Worm (Caenorhabditis elegans) whole organism, L1 larva: Measurements from ENCODE around the gene Y76A2B.4.

Experiments used
- C16A3.4 ChIP-seq: fragments of 150-350 bp; optimal IDR thresholded peaks from 2 replicates; lab custom pipeline; 2014; ENCODE audit warnings: missing biosample characterization, missing genetic modification characterization
- C34B4.2 ChIP-seq: sonication (generic microtip); optimal IDR thresholded peaks from 2 replicates; lab custom pipeline; 2017; ENCODE audit warnings: mild to moderate bottlenecking, missing genetic modification characterization, missing compliant biosample characterization
- ama-1 ChIP-seq: fragments of 150-350 bp; optimal IDR thresholded peaks from 2 replicates; lab custom pipeline; 2014
- blmp-1 ChIP-seq: fragments of 150-350 bp; optimal IDR thresholded peaks from 2 replicates; lab custom pipeline; 2014; ENCODE audit warnings: missing biosample characterization, missing genetic modification characterization
- ceh-8 ChIP-seq: fragments of 200-800 bp; sonication (Bioruptor generic); optimal IDR thresholded peaks from 2 replicates; lab custom pipeline; 2018; ENCODE audit warnings: mild to moderate bottlenecking, missing genetic modification characterization, moderate library complexity, missing compliant biosample characterization
- ceh-82 ChIP-seq, 3 experiments: fragments of 150-350 bp in 1 of 3; sonication (generic microtip) in 2 of 3; optimal IDR thresholded peaks; 2 replicates each; lab custom pipeline; 2014 to 2017; ENCODE audit warnings: missing biosample characterization in 3 of 3, missing genetic modification characterization in 3 of 3
- ces-1 ChIP-seq: fragments of 150-350 bp; optimal IDR thresholded peaks from 2 replicates; lab custom pipeline; 2014; ENCODE audit warnings: missing biosample characterization, missing genetic modification reagents, missing genetic modification characterization
- dpl-1 ChIP-seq, 3 experiments: fragments of 150-350 bp in 2 of 3; sonication (generic microtip) in 1 of 3; optimal IDR thresholded peaks; 2 replicates each; lab custom pipeline; 2014 to 2017; ENCODE audit warnings: missing biosample characterization in 3 of 3, missing genetic modification characterization in 3 of 3, missing genetic modification reagents in 3 of 3
- dsc-1 ChIP-seq: sonication (generic microtip); optimal IDR thresholded peaks from 2 replicates; lab custom pipeline; 2016; ENCODE audit warnings: mild to moderate bottlenecking, missing genetic modification characterization, missing compliant biosample characterization
- efl-1 ChIP-seq, 4 experiments: fragments of 150-350 bp; optimal IDR thresholded peaks in 3 of 4; peaks in 1 of 4; 1 replicate in 1 of 4; 2 replicates in 3 of 4; lab custom pipeline; 2014; ENCODE audit warnings: missing biosample characterization in 2 of 4, missing genetic modification characterization in 2 of 4, missing genetic modification reagents in 2 of 4
- egl-27 ChIP-seq, 2 experiments: fragments of 150-350 bp in 1 of 2; sonication (generic microtip); optimal IDR thresholded peaks; 3 replicates each; lab custom pipeline; 2017 to 2018; ENCODE audit warnings: missing biosample characterization in 2 of 2, missing genetic modification characterization in 2 of 2, missing genetic modification reagents in 2 of 2
- elt-2 ChIP-seq: sonication (generic microtip); optimal IDR thresholded peaks from 2 replicates; lab custom pipeline; 2016; ENCODE audit warnings: missing genetic modification characterization, mild to moderate bottlenecking, inconsistent platforms, missing compliant biosample characterization, missing genetic modification reagents
- elt-3 ChIP-seq, 6 experiments: fragments of 150-350 bp in 1 of 6; sonication (generic microtip); optimal IDR thresholded peaks; 2 replicates each; lab custom pipeline; 2017 to 2018; ENCODE audit warnings: missing biosample characterization in 6 of 6, missing genetic modification characterization in 6 of 6, inconsistent platforms in 1 of 6
- ets-5 ChIP-seq: fragments of 200-800 bp; sonication (Bioruptor generic); IDR thresholded peaks from 2 replicates; pipeline ENCODE4 v1.3.6; 2022; ENCODE audit warnings: missing genetic modification characterization, missing compliant biosample characterization
- fkh-8 ChIP-seq: sonication (generic microtip); optimal IDR thresholded peaks from 2 replicates; lab custom pipeline; 2016; ENCODE audit warnings: mild to moderate bottlenecking, missing genetic modification characterization, missing compliant biosample characterization
- fos-1 ChIP-seq: fragments of 150-350 bp; optimal IDR thresholded peaks from 2 replicates; lab custom pipeline; 2014; ENCODE audit warnings: missing biosample characterization, missing genetic modification characterization
- hpl-2 ChIP-seq: fragments of 150-350 bp; optimal IDR thresholded peaks from 2 replicates; lab custom pipeline; 2014; ENCODE audit warnings: missing biosample characterization, missing genetic modification reagents, missing genetic modification characterization
- isw-1 ChIP-seq: fragments of 200-800 bp; sonication (Bioruptor generic); IDR thresholded peaks from 2 replicates; pipeline ENCODE4 v1.3.6; 2022; ENCODE audit warnings: missing genetic modification characterization, missing compliant biosample characterization
- lin-13 ChIP-seq: fragments of 150-350 bp; optimal IDR thresholded peaks from 2 replicates; lab custom pipeline; 2014; ENCODE audit warnings: missing biosample characterization, missing genetic modification reagents, missing genetic modification characterization
- lin-14 ChIP-seq: fragments of 200-800 bp; sonication (Bioruptor generic); optimal IDR thresholded peaks from 2 replicates; lab custom pipeline; 2018; ENCODE audit warnings: mild to moderate bottlenecking, missing genetic modification characterization, moderate library complexity, missing compliant biosample characterization
- lin-35 ChIP-seq, 2 experiments: fragments of 150-350 bp; optimal IDR thresholded peaks; 2 replicates each; lab custom pipeline; 2014; ENCODE audit warnings: missing biosample characterization in 2 of 2, missing genetic modification characterization in 2 of 2, missing genetic modification reagents in 2 of 2
- lsy-2 ChIP-seq, 2 experiments: fragments of 150-350 bp; optimal IDR thresholded peaks; 2 replicates each; lab custom pipeline; 2014; ENCODE audit warnings: missing biosample characterization in 2 of 2, missing genetic modification characterization in 2 of 2
- mab-9 ChIP-seq: fragments of 200-800 bp; sonication (Bioruptor generic); IDR thresholded peaks from 2 replicates; pipeline ENCODE4 v1.3.6; 2022; ENCODE audit warnings: missing genetic modification reagents, missing genetic modification characterization, missing compliant biosample characterization
- mdl-1 ChIP-seq, 2 experiments: fragments of 150-350 bp; optimal IDR thresholded peaks; 2 replicates each; lab custom pipeline; 2014 to 2017; ENCODE audit warnings: missing biosample characterization in 2 of 2, missing genetic modification characterization in 2 of 2, inconsistent platforms in 1 of 2
- mep-1 ChIP-seq: fragments of 150-350 bp; optimal IDR thresholded peaks from 2 replicates; lab custom pipeline; 2014; ENCODE audit warnings: missing biosample characterization, missing genetic modification characterization
- nhr-12 ChIP-seq: sonication (generic microtip); optimal IDR thresholded peaks from 2 replicates; lab custom pipeline; 2017; ENCODE audit warnings: missing biosample characterization, missing genetic modification characterization
- nhr-19 ChIP-seq: fragments of 200-800 bp; sonication (Bioruptor generic); conservative IDR thresholded peaks from 2 replicates; pipeline ENCODE4 v1.3.6; 2022; ENCODE audit warnings: missing genetic modification characterization, missing compliant biosample characterization
- nhr-20 ChIP-seq: sonication (generic microtip); optimal IDR thresholded peaks from 2 replicates; lab custom pipeline; 2016; ENCODE audit warnings: mild to moderate bottlenecking, missing genetic modification characterization, missing compliant biosample characterization
- nhr-47 ChIP-seq: sonication (generic microtip); optimal IDR thresholded peaks from 2 replicates; lab custom pipeline; 2016; ENCODE audit warnings: mild to moderate bottlenecking, missing genetic modification characterization, moderate library complexity, missing compliant biosample characterization
- nhr-71 ChIP-seq: sonication (generic microtip); optimal IDR thresholded peaks from 2 replicates; lab custom pipeline; 2016; ENCODE audit warnings: mild to moderate bottlenecking, missing genetic modification characterization, moderate library complexity, missing compliant biosample characterization
- nhr-85 ChIP-seq: sonication (generic microtip); peaks from one replicate; lab custom pipeline; 2016; ENCODE audit warnings: missing genetic modification characterization, inconsistent platforms, missing compliant biosample characterization
- nhr-90 ChIP-seq: sonication (generic microtip); optimal IDR thresholded peaks from 2 replicates; lab custom pipeline; 2016; ENCODE audit warnings: mild to moderate bottlenecking, missing genetic modification characterization, missing compliant biosample characterization; ENCODE audit not compliant: poor library complexity
- pag-3 ChIP-seq: sonication (generic microtip); optimal IDR thresholded peaks from 2 replicates; lab custom pipeline; 2017; ENCODE audit warnings: missing genetic modification characterization, mild to moderate bottlenecking, missing compliant biosample characterization, antibody characterized with exemption, borderline replicate concordance; ENCODE audit not compliant: insufficient read depth
- skn-1 ChIP-seq: fragments of 150-350 bp; optimal IDR thresholded peaks from 2 replicates; lab custom pipeline; 2014; ENCODE audit warnings: missing biosample characterization, missing genetic modification characterization
- snpc-4 ChIP-seq: fragments of 150-350 bp; optimal IDR thresholded peaks from 2 replicates; lab custom pipeline; 2014; ENCODE audit warnings: missing biosample characterization, missing genetic modification characterization
- snu-23 ChIP-seq: sonication (generic microtip); optimal IDR thresholded peaks from 2 replicates; lab custom pipeline; 2016; ENCODE audit warnings: missing genetic modification characterization, missing compliant biosample characterization
- sox-4 ChIP-seq: sonication (generic microtip); optimal IDR thresholded peaks from 2 replicates; lab custom pipeline; 2016; ENCODE audit warnings: missing genetic modification characterization, missing compliant biosample characterization
- sptf-1 ChIP-seq: fragments of 150-350 bp; optimal IDR thresholded peaks from 2 replicates; lab custom pipeline; 2014; ENCODE audit warnings: missing biosample characterization, missing genetic modification characterization
- swsn-7 ChIP-seq: sonication (generic microtip); optimal IDR thresholded peaks from 2 replicates; lab custom pipeline; 2016; ENCODE audit warnings: missing genetic modification characterization, missing compliant biosample characterization
- tbx-2 ChIP-seq: sonication (generic microtip); optimal IDR thresholded peaks from 2 replicates; lab custom pipeline; 2016; ENCODE audit warnings: missing genetic modification characterization, missing compliant biosample characterization
- unc-130 ChIP-seq: fragments of 150-350 bp; optimal IDR thresholded peaks from 2 replicates; lab custom pipeline; 2017; ENCODE audit warnings: missing biosample characterization, missing genetic modification characterization, inconsistent platforms
- unc-62 ChIP-seq: fragments of 150-350 bp; optimal IDR thresholded peaks from 2 replicates; lab custom pipeline; 2014; ENCODE audit warnings: missing biosample characterization, missing genetic modification reagents, missing genetic modification characterization
- unc-98 ChIP-seq: fragments of 200-800 bp; sonication (Bioruptor generic); IDR thresholded peaks from 2 replicates; pipeline ENCODE4 v1.3.6; 2022; ENCODE audit warnings: missing genetic modification characterization, missing compliant biosample characterization
- xbp-1 ChIP-seq: sonication (generic microtip); optimal IDR thresholded peaks from 2 replicates; lab custom pipeline; 2016; ENCODE audit warnings: missing genetic modification characterization, missing compliant biosample characterization
- ztf-11 ChIP-seq, 2 experiments: sonication (generic microtip); optimal IDR thresholded peaks; 2 replicates each; lab custom pipeline; 2016 to 2017; ENCODE audit warnings: missing genetic modification characterization in 2 of 2, missing biosample characterization in 1 of 2, missing compliant biosample characterization in 1 of 2
- ztf-4 ChIP-seq: fragments of 150-350 bp; optimal IDR thresholded peaks from 2 replicates; lab custom pipeline; 2014; ENCODE audit warnings: missing biosample characterization, missing genetic modification characterization

The Y76A2B.4 gene

ce11 chrIII:13555234-13555633, 8.7 kb upstream of the Y76A2B.4 start, which contains the start of gene scav-2:
Gene scav-2, minus strand, starts transcription at chrIII:13555334.
- no peak for TF ChIP-seq isw-1 (GFP tag; lab: Robert Waterston, UW)
- TF ChIP-seq sptf-1, result no peak
- TF ChIP-seq mab-9 (GFP tag; lab: Robert Waterston, UW), result no peak
- no peak for TF ChIP-seq lin-13
- TF ChIP-seq nhr-19, result no peak

- TF ChIP-seq ets-5 (GFP tag; lab: Robert Waterston, UW) (no peak), snu-23 (peak; percentile 21)
These were observed 3.4 kb upstream of the Y76A2B.4 start for ce11 chrIII:13549960-13550359.

- TF ChIP-seq ztf-11 (tag; optimal IDR thresholded peaks at IDR 0.05; lab: Kevin White, UChicago) (no peak), ztf-4 (peak; percentile 31), ceh-82 (tag; optimal IDR thresholded peaks at IDR 0.05; lab: Kevin White, UChicago) (peak in 2 of 3 experiments; percentile 19 to 51), blmp-1 (tag; lab: Kevin White, UChicago) (peak; percentile 90), fos-1 (tag; lab: Kevin White, UChicago) (no peak), sox-4 (tag; lab: Kevin White, UChicago) (no peak), lin-35 (GFP tag; optimal IDR thresholded peaks at IDR 0.05; lab: Kevin White, UChicago) (peak; percentile 45 to 64), ces-1 (GFP tag; lab: Kevin White, UChicago) (no peak), ceh-8 (peak; percentile 10), nhr-90 (peak; percentile 71), mep-1 (tag; lab: Kevin White, UChicago) (peak; percentile 73), C16A3.4 (no peak), elt-3 (tag; optimal IDR thresholded peaks at IDR 0.05; lab: Kevin White, UChicago) (peak in 2 of 6 experiments; percentile 23 to 88), snu-23 (peak; percentile 78), nhr-12 (tag; lab: Kevin White, UChicago) (no peak), fkh-8 (peak; percentile 73), elt-2 (tag; lab: Kevin White, UChicago) (peak; percentile 24), skn-1 (tag; lab: Kevin White, UChicago) (peak; percentile 4), hpl-2 (no peak), egl-27 (tag; optimal IDR thresholded peaks at IDR 0.05; lab: Kevin White, UChicago) (no peak), ama-1 (lab: Kevin White, UChicago) (peak; percentile 54), lsy-2 (tag; optimal IDR thresholded peaks at IDR 0.05; lab: Kevin White, UChicago) (peak; percentile 44 to 52), swsn-7 (peak; percentile 60), nhr-85 (tag; lab: Kevin White, UChicago) (peak; percentile 75), unc-62 (no peak), nhr-19 (peak; percentile 83), unc-98 (GFP tag; lab: Robert Waterston, UW) (no peak), nhr-20 (tag; lab: Kevin White, UChicago) (peak; percentile 82), mdl-1 (tag; optimal IDR thresholded peaks at IDR 0.05; lab: Kevin White, UChicago) (peak in 1 of 2 experiments; percentile 73), unc-130 (peak; percentile 33), C34B4.2 (tag; lab: Kevin White, UChicago) (no peak), nhr-71 (tag; lab: Kevin White, UChicago) (peak; percentile 86), lin-13 (peak; percentile 2), nhr-47 (tag; lab: Kevin White, UChicago) (peak; percentile 63), snpc-4 (tag; lab: Kevin White, UChicago) (no peak), pag-3 (tag; lab: Kevin White, UChicago) (no peak), dpl-1 (GFP tag; optimal IDR thresholded peaks at IDR 0.05; lab: Kevin White, UChicago) (peak in 1 of 3 experiments; percentile 35), tbx-2 (tag; lab: Kevin White, UChicago) (peak; percentile 60), efl-1 (optimal IDR thresholded peaks at IDR 0.05; lab: Kevin White, UChicago) (peak; percentile 40 to 41), efl-1 (GFP tag; optimal IDR thresholded peaks at IDR 0.05 in 1 of 2; lab: Kevin White, UChicago) (peak; percentile 4 to 43), dsc-1 (tag; lab: Kevin White, UChicago) (peak; percentile 54), xbp-1 (tag; lab: Kevin White, UChicago) (peak; percentile 25), lin-14 (GFP tag; lab: Kevin White, UChicago) (peak; percentile 93)
These were observed 2.4 kb upstream of the Y76A2B.4 start, which contains the start of gene mmad-1 for ce11 chrIII:13548982-13549381. Gene mmad-1, minus strand, starts transcription at chrIII:13549005.
